Worm (Caenorhabditis elegans) whole organism, L1 larva: ENCODE results near the gene F45F2.9.

Source experiments
- C34B4.2 ChIP-seq: sonication (generic microtip); optimal IDR thresholded peaks from 2 replicates; lab custom pipeline; 2017; ENCODE audit warnings: mild to moderate bottlenecking, missing genetic modification characterization, missing compliant biosample characterization
- alr-1 ChIP-seq: fragments of 200-800 bp; sonication (Bioruptor generic); optimal IDR thresholded peaks from 2 replicates; lab custom pipeline; 2018; ENCODE audit warnings: borderline replicate concordance, mild to moderate bottlenecking, missing genetic modification characterization, missing compliant biosample characterization
- ceh-63 ChIP-seq: fragments of 200-800 bp; sonication (Bioruptor generic); optimal IDR thresholded peaks from 2 replicates; lab custom pipeline; 2018; ENCODE audit warnings: mild to moderate bottlenecking, missing genetic modification characterization, missing compliant biosample characterization
- ceh-82 ChIP-seq, 3 experiments: fragments of 150-350 bp in 1 of 3; sonication (generic microtip) in 2 of 3; optimal IDR thresholded peaks; 2 replicates each; lab custom pipeline; 2014 to 2017; ENCODE audit warnings: missing biosample characterization in 3 of 3, missing genetic modification characterization in 3 of 3
- elt-2 ChIP-seq: sonication (generic microtip); optimal IDR thresholded peaks from 2 replicates; lab custom pipeline; 2016; ENCODE audit warnings: missing genetic modification characterization, mild to moderate bottlenecking, inconsistent platforms, missing compliant biosample characterization, missing genetic modification reagents
- lsy-2 ChIP-seq, 2 experiments: fragments of 150-350 bp; optimal IDR thresholded peaks; 2 replicates each; lab custom pipeline; 2014; ENCODE audit warnings: missing biosample characterization in 2 of 2, missing genetic modification characterization in 2 of 2
- mdl-1 ChIP-seq, 2 experiments: fragments of 150-350 bp; optimal IDR thresholded peaks; 2 replicates each; lab custom pipeline; 2014 to 2017; ENCODE audit warnings: missing biosample characterization in 2 of 2, missing genetic modification characterization in 2 of 2, inconsistent platforms in 1 of 2
- nhr-237 ChIP-seq: fragments of 150-350 bp; optimal IDR thresholded peaks from 2 replicates; lab custom pipeline; 2014; ENCODE audit warnings: missing biosample characterization, missing genetic modification characterization
- nhr-71 ChIP-seq: sonication (generic microtip); optimal IDR thresholded peaks from 2 replicates; lab custom pipeline; 2016; ENCODE audit warnings: mild to moderate bottlenecking, missing genetic modification characterization, moderate library complexity, missing compliant biosample characterization
- nhr-76 ChIP-seq: sonication (generic microtip); optimal IDR thresholded peaks from 2 replicates; lab custom pipeline; 2017; ENCODE audit warnings: missing biosample characterization, missing genetic modification characterization
- nhr-84 ChIP-seq: sonication (generic microtip); optimal IDR thresholded peaks from 2 replicates; lab custom pipeline; 2017; ENCODE audit warnings: missing biosample characterization, missing genetic modification characterization
- pqm-1 ChIP-seq: sonication (generic microtip); optimal IDR thresholded peaks from 3 replicates; lab custom pipeline; 2017; ENCODE audit warnings: missing biosample characterization, missing genetic modification characterization
- snpc-4 ChIP-seq: fragments of 150-350 bp; optimal IDR thresholded peaks from 2 replicates; lab custom pipeline; 2014; ENCODE audit warnings: missing biosample characterization, missing genetic modification characterization
- unc-130 ChIP-seq: fragments of 150-350 bp; optimal IDR thresholded peaks from 2 replicates; lab custom pipeline; 2017; ENCODE audit warnings: missing biosample characterization, missing genetic modification characterization, inconsistent platforms

DNA sequence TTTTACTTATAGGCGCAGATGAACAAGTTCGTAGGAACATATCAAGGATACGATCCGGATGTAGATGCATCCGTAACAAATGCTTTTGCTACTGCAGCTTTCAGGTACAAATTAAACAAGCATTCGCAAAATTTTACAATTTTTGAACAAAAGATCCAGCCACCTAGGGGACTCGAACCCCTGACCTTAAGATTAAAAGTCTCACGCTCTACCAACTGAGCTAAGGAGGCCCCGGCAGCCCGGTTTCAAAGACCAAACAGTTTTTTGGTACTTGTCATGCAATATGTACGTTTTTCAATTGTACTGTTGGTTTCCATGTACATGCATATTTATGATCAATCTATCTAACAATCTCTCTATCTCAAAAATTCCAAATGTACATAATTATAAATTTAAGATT is 13.9 kb downstream of the F45F2.9 start:
- TF ChIP-seq C34B4.2 (tag; lab: Kevin White, UChicago) (no peak), snpc-4 (no peak), ceh-82 (tag; optimal IDR thresholded peaks at IDR 0.05; lab: Kevin White, UChicago) (no peak), nhr-71 (tag; lab: Kevin White, UChicago) (no peak), nhr-76 (no peak), ceh-63 (GFP tag; lab: Kevin White, UChicago) (no peak), lsy-2 (tag; optimal IDR thresholded peaks at IDR 0.05; lab: Kevin White, UChicago) (no peak), alr-1 (tag; lab: Kevin White, UChicago) (no peak), nhr-84 (tag; lab: Kevin White, UChicago) (no peak), pqm-1 (tag; lab: Kevin White, UChicago) (no peak), nhr-237 (tag; lab: Kevin White, UChicago) (no peak), elt-2 (no peak), unc-130 (tag; lab: Kevin White, UChicago) (no peak), mdl-1 (tag; optimal IDR thresholded peaks at IDR 0.05; lab: Kevin White, UChicago) (no peak)
